Worm (Caenorhabditis elegans) whole organism, L4 larva: ENCODE data around the gene F16F9.4.

Source experiments
- F26F4.8 ChIP-seq: fragments of 200-800 bp; sonication (Bioruptor generic); conservative IDR thresholded peaks from 2 replicates; pipeline ENCODE4 v1.3.6; 2022; ENCODE audit warnings: missing genetic modification characterization, missing compliant biosample characterization
- F49E8.2 ChIP-seq: sonication (generic microtip); optimal IDR thresholded peaks from 2 replicates; lab custom pipeline; 2016; ENCODE audit warnings: missing compliant biosample characterization, mild to moderate bottlenecking, missing genetic modification characterization, borderline replicate concordance
- T20F7.1 ChIP-seq: fragments of 200-800 bp; sonication (Bioruptor generic); optimal IDR thresholded peaks from 2 replicates; lab custom pipeline; 2018; ENCODE audit warnings: mild to moderate bottlenecking, missing genetic modification characterization, missing compliant biosample characterization
- T26A8.4 ChIP-seq: fragments of 200-800 bp; sonication (Bioruptor generic); IDR thresholded peaks from 2 replicates; pipeline ENCODE4 v1.3.6; 2022; ENCODE audit warnings: missing genetic modification characterization, missing compliant biosample characterization
- ZK546.5 ChIP-seq, 2 experiments: sonication (generic microtip); optimal IDR thresholded peaks; 2 replicates each; lab custom pipeline; 2017; ENCODE audit warnings: missing biosample characterization in 2 of 2, missing genetic modification characterization in 2 of 2
- aha-1 ChIP-seq: fragments of 150-350 bp; peaks from one replicate; lab custom pipeline; 2014; ENCODE audit warnings: missing biosample characterization, missing genetic modification characterization
- aly-2 ChIP-seq: sonication (generic microtip); optimal IDR thresholded peaks from 2 replicates; lab custom pipeline; 2018; ENCODE audit warnings: missing biosample characterization, missing genetic modification characterization
- arid-1 ChIP-seq: fragments of 200-800 bp; sonication (Bioruptor generic); conservative IDR thresholded peaks from 2 replicates; pipeline ENCODE4 v1.3.6; 2022; ENCODE audit warnings: missing genetic modification reagents, missing genetic modification characterization, missing compliant biosample characterization
- daf-16 ChIP-seq, 3 experiments: sonication (generic microtip); optimal IDR thresholded peaks; 2 replicates each; lab custom pipeline; 2016 to 2017; ENCODE audit warnings: missing genetic modification characterization in 3 of 3, missing genetic modification reagents in 3 of 3, mild to moderate bottlenecking in 2 of 3, missing compliant biosample characterization in 2 of 3, missing biosample characterization in 1 of 3, moderate library complexity in 1 of 3
- daf-19 ChIP-seq: fragments of 200-800 bp; sonication (Bioruptor generic); conservative IDR thresholded peaks from 2 replicates; pipeline ENCODE4 v1.3.6; 2022; ENCODE audit warnings: missing genetic modification characterization, missing compliant biosample characterization
- dmd-6 ChIP-seq: fragments of 200-800 bp; sonication (Bioruptor generic); IDR thresholded peaks from 2 replicates; pipeline ENCODE4 v1.3.6; 2022; ENCODE audit warnings: missing genetic modification reagents, missing genetic modification characterization, missing compliant biosample characterization
- dmd-8 ChIP-seq: fragments of 200-800 bp; sonication (Bioruptor generic); IDR thresholded peaks from 2 replicates; pipeline ENCODE4 v1.3.6; 2022; ENCODE audit warnings: missing genetic modification characterization, missing compliant biosample characterization
- dpl-1 ChIP-seq: fragments of 150-350 bp; optimal IDR thresholded peaks from 2 replicates; lab custom pipeline; 2014; ENCODE audit warnings: missing biosample characterization, missing genetic modification reagents, missing genetic modification characterization
- duxl-1 ChIP-seq: sonication (generic microtip); optimal IDR thresholded peaks from 2 replicates; lab custom pipeline; 2016; ENCODE audit warnings: mild to moderate bottlenecking, missing genetic modification characterization, moderate library complexity, missing compliant biosample characterization; ENCODE audit not compliant: poor library complexity
- dve-1 ChIP-seq: sonication (generic microtip); optimal IDR thresholded peaks from 2 replicates; lab custom pipeline; 2017; ENCODE audit warnings: antibody characterized with exemption, mild to moderate bottlenecking, missing genetic modification characterization, missing compliant biosample characterization; ENCODE audit not compliant: insufficient read depth
- egl-43 ChIP-seq: fragments of 200-800 bp; sonication (Bioruptor generic); IDR thresholded peaks from 2 replicates; pipeline ENCODE4 v1.3.6; 2022; ENCODE audit warnings: missing genetic modification reagents, missing genetic modification characterization, missing compliant biosample characterization
- hif-1 ChIP-seq, 2 experiments: sonication (generic microtip); optimal IDR thresholded peaks; 2 replicates each; lab custom pipeline; 2016 to 2017; ENCODE audit warnings: missing compliant biosample characterization in 2 of 2, missing genetic modification characterization in 2 of 2, missing genetic modification reagents in 2 of 2, missing genotype in 2 of 2, mild to moderate bottlenecking in 1 of 2
- hlh-11 ChIP-seq: fragments of 200-800 bp; sonication (Bioruptor generic); optimal IDR thresholded peaks from 2 replicates; lab custom pipeline; 2018; ENCODE audit warnings: mild to moderate bottlenecking, missing genetic modification characterization, missing compliant biosample characterization
- hlh-30 ChIP-seq: sonication (generic microtip); optimal IDR thresholded peaks from 2 replicates; lab custom pipeline; 2017; ENCODE audit warnings: antibody characterized with exemption, mild to moderate bottlenecking, missing genetic modification characterization, missing compliant biosample characterization; ENCODE audit not compliant: insufficient read depth
- hmg-1.1 ChIP-seq: fragments of 200-800 bp; sonication (Bioruptor generic); IDR thresholded peaks from 2 replicates; pipeline ENCODE4 v1.3.6; 2022; ENCODE audit warnings: missing genetic modification reagents, missing genetic modification characterization, missing compliant biosample characterization
- lin-15B ChIP-seq: fragments of 150-350 bp; sonication (generic microtip); optimal IDR thresholded peaks from 3 replicates; lab custom pipeline; 2014; ENCODE audit warnings: missing biosample characterization, missing genetic modification characterization
- lir-3 ChIP-seq: sonication (generic microtip); optimal IDR thresholded peaks from 2 replicates; lab custom pipeline; 2016; ENCODE audit warnings: mild to moderate bottlenecking, missing genetic modification characterization, missing compliant biosample characterization
- lsy-2 ChIP-seq, 2 experiments: fragments of 150-350 bp in 1 of 2; sonication (generic microtip) in 1 of 2; optimal IDR thresholded peaks; 2 replicates each; lab custom pipeline; 2014 to 2017; ENCODE audit warnings: missing biosample characterization in 2 of 2, missing genetic modification characterization in 2 of 2
- mdl-1 ChIP-seq, 2 experiments: fragments of 150-350 bp in 1 of 2; sonication (generic microtip) in 1 of 2; optimal IDR thresholded peaks; 2 replicates each; lab custom pipeline; 2014 to 2017; ENCODE audit warnings: missing biosample characterization in 2 of 2, missing genetic modification characterization in 2 of 2
- mxl-2 ChIP-seq: fragments of 200-800 bp; sonication (Bioruptor generic); conservative IDR thresholded peaks from 2 replicates; pipeline ENCODE4 v1.3.6; 2022; ENCODE audit warnings: missing genetic modification reagents, missing genetic modification characterization, missing compliant biosample characterization
- mxl-3 ChIP-seq: fragments of 200-800 bp; sonication (Bioruptor generic); optimal IDR thresholded peaks from 2 replicates; lab custom pipeline; 2018; ENCODE audit warnings: mild to moderate bottlenecking, missing genetic modification characterization, missing compliant biosample characterization
- nhr-102 ChIP-seq: sonication (generic microtip); optimal IDR thresholded peaks from 2 replicates; lab custom pipeline; 2016; ENCODE audit warnings: mild to moderate bottlenecking, missing genetic modification characterization, moderate library complexity, missing compliant biosample characterization
- nhr-237 ChIP-seq: sonication (generic microtip); optimal IDR thresholded peaks from 2 replicates; lab custom pipeline; 2017; ENCODE audit warnings: missing biosample characterization, missing genetic modification characterization
- nhr-25 ChIP-seq: sonication (generic microtip); optimal IDR thresholded peaks from 2 replicates; lab custom pipeline; 2017; ENCODE audit warnings: missing genetic modification characterization, mild to moderate bottlenecking, missing compliant biosample characterization, antibody characterized with exemption, moderate library complexity, borderline replicate concordance; ENCODE audit not compliant: insufficient read depth
- nhr-28 ChIP-seq: fragments of 150-350 bp; optimal IDR thresholded peaks from 2 replicates; lab custom pipeline; 2014; ENCODE audit warnings: missing biosample characterization, missing genetic modification characterization
- nhr-42 ChIP-seq: fragments of 200-800 bp; sonication (Bioruptor generic); IDR thresholded peaks from 2 replicates; pipeline ENCODE4 v1.3.6; 2022; ENCODE audit warnings: missing genetic modification characterization, missing compliant biosample characterization
- nhr-48 ChIP-seq: sonication (generic microtip); optimal IDR thresholded peaks from 2 replicates; lab custom pipeline; 2016; ENCODE audit warnings: mild to moderate bottlenecking, missing genetic modification characterization, missing compliant biosample characterization
- php-3 ChIP-seq: fragments of 200-800 bp; sonication (Bioruptor generic); IDR thresholded peaks from 2 replicates; pipeline ENCODE4 v1.3.6; 2022; ENCODE audit warnings: missing genetic modification reagents, missing genetic modification characterization, missing compliant biosample characterization
- sdz-12 ChIP-seq: fragments of 200-800 bp; sonication (Bioruptor generic); optimal IDR thresholded peaks from 2 replicates; lab custom pipeline; 2018; ENCODE audit warnings: mild to moderate bottlenecking, missing genetic modification characterization, missing compliant biosample characterization
- set-16 ChIP-seq: fragments of 200-800 bp; sonication (Bioruptor generic); IDR thresholded peaks from 2 replicates; pipeline ENCODE4 v1.3.6; 2022; ENCODE audit warnings: missing genetic modification reagents, missing genetic modification characterization, missing compliant biosample characterization
- skn-1 ChIP-seq: fragments of 150-350 bp; optimal IDR thresholded peaks from 2 replicates; lab custom pipeline; 2014; ENCODE audit warnings: missing biosample characterization, missing genetic modification characterization
- spr-1 ChIP-seq: sonication (generic microtip); optimal IDR thresholded peaks from 2 replicates; lab custom pipeline; 2016; ENCODE audit warnings: mild to moderate bottlenecking, missing genetic modification characterization, missing compliant biosample characterization
- tra-1 ChIP-seq: fragments of 200-800 bp; sonication (Bioruptor generic); IDR thresholded peaks from 2 replicates; pipeline ENCODE4 v1.3.6; 2022; ENCODE audit warnings: missing genetic modification reagents, missing genetic modification characterization, missing compliant biosample characterization
- unc-62 ChIP-seq, 3 experiments: fragments of 150-350 bp in 1 of 3; sonication (generic microtip); optimal IDR thresholded peaks in 2 of 3; peaks in 1 of 3; 1 replicate in 1 of 3; 2 replicates in 2 of 3; lab custom pipeline; 2014 to 2017; ENCODE audit warnings: missing biosample characterization in 3 of 3, missing genetic modification characterization in 3 of 3, missing genetic modification reagents in 3 of 3, missing genotype in 1 of 3
- zag-1 ChIP-seq: fragments of 150-350 bp; optimal IDR thresholded peaks from 2 replicates; lab custom pipeline; 2014; ENCODE audit warnings: missing biosample characterization, missing genetic modification characterization
- zfp-3 ChIP-seq: fragments of 200-800 bp; sonication (Bioruptor generic); conservative IDR thresholded peaks from 2 replicates; pipeline ENCODE4 v1.3.6; 2022; ENCODE audit warnings: missing genetic modification reagents, missing genetic modification characterization, missing compliant biosample characterization
- zip-11 ChIP-seq: fragments of 200-800 bp; sonication (Bioruptor generic); IDR thresholded peaks from 2 replicates; pipeline ENCODE4 v1.3.6; 2022; ENCODE audit warnings: missing genetic modification characterization, missing compliant biosample characterization

F16F9.4 gene

ce11 chrX:8444922-8445321, 18.2 kb downstream of the F16F9.4 start:
- no peak for TF ChIP-seq lin-15B
- TF ChIP-seq nhr-237 (tag; lab: Kevin White, UChicago): no peak
- no peak for TF ChIP-seq lsy-2 (tag; optimal IDR thresholded peaks at IDR 0.05; lab: Kevin White, UChicago)
- TF ChIP-seq zag-1: no peak
- TF ChIP-seq set-16: no peak
- no peak for TF ChIP-seq nhr-102 (tag; lab: Kevin White, UChicago)
- no peak for TF ChIP-seq ZK546.5 (tag; optimal IDR thresholded peaks at IDR 0.05; lab: Kevin White, UChicago)
- TF ChIP-seq unc-62 (GFP tag; optimal IDR thresholded peaks at IDR 0.05 in 1 of 2; lab: Kevin White, UChicago): peak in 1 of 2 experiments; percentile 63
- no peak for TF ChIP-seq unc-62 (tag; optimal IDR thresholded peaks at IDR 0.05; lab: Kevin White, UChicago)
- TF ChIP-seq, all 104 proteins: peak for 1

- TF ChIP-seq dmd-8: no peak
- TF ChIP-seq daf-16 (GFP tag; optimal IDR thresholded peaks at IDR 0.05; lab: Kevin White, UChicago): peak in 1 of 2 experiments; percentile 69
- TF ChIP-seq daf-16 (tag; optimal IDR thresholded peaks at IDR 0.05; lab: Kevin White, UChicago): peak; percentile 61
- peak; percentile 45 for TF ChIP-seq nhr-48 (tag; lab: Kevin White, UChicago)
- TF ChIP-seq dmd-6 (GFP tag; lab: Robert Waterston, UW): peak; percentile 75
- peak; percentile 53 for TF ChIP-seq dve-1 (tag; lab: Kevin White, UChicago)
- no peak for TF ChIP-seq hif-1 (tag; optimal IDR thresholded peaks at IDR 0.05; lab: Kevin White, UChicago)
- TF ChIP-seq daf-19 (GFP tag; lab: Robert Waterston, UW): no peak
- no peak for TF ChIP-seq zip-11
- TF ChIP-seq aly-2: no peak
- no peak for TF ChIP-seq egl-43 (GFP tag; lab: Robert Waterston, UW)
- no peak for TF ChIP-seq nhr-42 (GFP tag; lab: Robert Waterston, UW)
- no peak for TF ChIP-seq T26A8.4 (GFP tag; lab: Robert Waterston, UW)
- TF ChIP-seq hlh-30: peak; percentile 72
- no peak for TF ChIP-seq zfp-3 (GFP tag; lab: Robert Waterston, UW)
- TF ChIP-seq aha-1 (tag; lab: Kevin White, UChicago): peak; percentile 23
- 0 out of 2 replicates have a peak, but pooled peaks have one; percentile 40 for TF ChIP-seq tra-1
- no peak for TF ChIP-seq ZK546.5 (tag; optimal IDR thresholded peaks at IDR 0.05; lab: Kevin White, UChicago)
- no peak for TF ChIP-seq F26F4.8 (GFP tag; lab: Robert Waterston, UW)
- TF ChIP-seq nhr-28: peak; percentile 47
- TF ChIP-seq mxl-3 (GFP tag; lab: Kevin White, UChicago): peak; percentile 14
- 0 out of 2 replicates have a peak, but pooled peaks have one; percentile 37 for TF ChIP-seq php-3 (GFP tag; lab: Robert Waterston, UW)
- TF ChIP-seq mdl-1 (tag; optimal IDR thresholded peaks at IDR 0.05; lab: Kevin White, UChicago): peak in 1 of 2 experiments; percentile 13
- TF ChIP-seq skn-1 (tag; lab: Kevin White, UChicago): no peak
- TF ChIP-seq hlh-11 (tag; lab: Kevin White, UChicago): peak; percentile 75
Measured at ce11 chrX:8440001-8440735, 23.0 kb downstream of the F16F9.4 start.

ce11 chrX:8438756-8439155, 24.4 kb downstream of the F16F9.4 start:
- peak in 1 of 2 experiments; percentile 77 for TF ChIP-seq unc-62 (GFP tag; optimal IDR thresholded peaks at IDR 0.05 in 1 of 2; lab: Kevin White, UChicago)
- TF ChIP-seq unc-62 (tag; optimal IDR thresholded peaks at IDR 0.05; lab: Kevin White, UChicago): no peak
- peak; percentile 18 for TF ChIP-seq dve-1 (tag; lab: Kevin White, UChicago)
- TF ChIP-seq aha-1 (tag; lab: Kevin White, UChicago): no peak
- TF ChIP-seq F49E8.2: no peak
- TF ChIP-seq hmg-1.1: no peak

DNA sequence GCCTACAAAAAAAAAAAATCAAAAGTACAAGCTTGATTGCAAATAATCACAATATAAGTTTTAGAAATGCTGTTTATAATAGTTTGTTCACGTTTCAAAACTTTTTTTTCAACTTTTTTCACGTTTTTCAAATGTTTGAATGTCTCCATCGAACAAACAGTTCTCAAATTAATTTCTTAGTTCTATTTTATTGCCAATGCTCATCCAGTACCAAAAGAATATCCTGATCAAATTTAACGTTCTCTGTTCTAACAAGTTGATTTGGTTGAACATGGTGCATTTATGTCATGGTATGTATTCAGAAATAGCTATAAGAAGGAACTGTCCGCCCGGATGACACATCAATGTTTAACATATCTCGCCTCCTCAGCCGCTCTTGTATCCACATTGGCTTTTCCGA, 30.8 kb downstream of the F16F9.4 start, which contains the start of gene kin-9:
Gene kin-9, plus strand, starts transcription at position 301 of the 400 bp plus-strand sequence.
- TF ChIP-seq duxl-1 (no peak), nhr-102 (tag; lab: Kevin White, UChicago) (no peak), hif-1 (tag; optimal IDR thresholded peaks at IDR 0.05; lab: Kevin White, UChicago) (no peak), nhr-25 (tag; lab: Kevin White, UChicago) (no peak), F26F4.8 (GFP tag; lab: Robert Waterston, UW) (no peak), sdz-12 (GFP tag; lab: Kevin White, UChicago) (no peak), lsy-2 (tag; optimal IDR thresholded peaks at IDR 0.05; lab: Kevin White, UChicago) (no peak), skn-1 (tag; lab: Kevin White, UChicago) (no peak), T20F7.1 (no peak), mxl-2 (GFP tag; lab: Robert Waterston, UW) (no peak), nhr-42 (GFP tag; lab: Robert Waterston, UW) (no peak), lir-3 (tag; lab: Kevin White, UChicago) (no peak), arid-1 (GFP tag; lab: Robert Waterston, UW) (no peak), dpl-1 (GFP tag; lab: Kevin White, UChicago) (no peak), spr-1 (tag; lab: Kevin White, UChicago) (no peak)
